Fruit fly (Drosophila melanogaster) whole organism, embryonic: Measurements from ENCODE around the gene RfC4.

Experiments
- Bgb ChIP-seq: fragments of 200-800 bp; sonication (Bioruptor generic); IDR thresholded peaks from 2 replicates; pipeline ENCODE4 v1.3.6; 2022; ENCODE audit warnings: missing biosample characterization, missing genetic modification characterization; ENCODE audit not compliant: partially characterized antibody
- Bteb2 ChIP-seq: fragments of 200-800 bp; sonication (Bioruptor generic); optimal IDR thresholded peaks from 2 replicates; lab custom pipeline; 2016; ENCODE audit warnings: missing biosample characterization, missing genetic modification characterization
- CG10366 ChIP-seq: fragments of 200-800 bp; sonication (Bioruptor generic); IDR thresholded peaks from 2 replicates; pipeline ENCODE4 v1.3.6; 2022; ENCODE audit warnings: missing biosample characterization, missing genetic modification characterization
- CG10979 ChIP-seq: fragments of 200-800 bp; sonication (Bioruptor generic); optimal IDR thresholded peaks from 2 replicates; lab custom pipeline; 2018; ENCODE audit warnings: missing biosample characterization, mild to moderate bottlenecking, missing genetic modification characterization, moderate library complexity
- CG12391 ChIP-seq: fragments of 200-800 bp; sonication (Bioruptor generic); optimal IDR thresholded peaks from 3 replicates; lab custom pipeline; 2018; ENCODE audit warnings: missing biosample characterization, mild to moderate bottlenecking, missing genetic modification characterization, moderate library complexity
- CG17912 ChIP-seq: fragments of 200-800 bp; sonication (Bioruptor generic); optimal IDR thresholded peaks from 2 replicates; lab custom pipeline; 2018; ENCODE audit warnings: missing biosample characterization, mild to moderate bottlenecking, missing genetic modification characterization
- CG18764 ChIP-seq: fragments of 200-800 bp; sonication (Bioruptor generic); optimal IDR thresholded peaks from 3 replicates; lab custom pipeline; 2016; ENCODE audit warnings: missing biosample characterization, missing genetic modification characterization
- CG2875 ChIP-seq: fragments of 200-800 bp; sonication (Bioruptor generic); optimal IDR thresholded peaks from 2 replicates; lab custom pipeline; 2017; ENCODE audit warnings: missing biosample characterization, mild to moderate bottlenecking, missing genetic modification characterization, missing genetic modification reagents
- CG30020 ChIP-seq: fragments of 200-800 bp; optimal IDR thresholded peaks from 2 replicates; lab custom pipeline; 2019; ENCODE audit warnings: missing biosample characterization, mild to moderate bottlenecking, missing genetic modification characterization, moderate library complexity
- CG31365 ChIP-seq: fragments of 200-800 bp; sonication (Bioruptor generic); optimal IDR thresholded peaks from 2 replicates; lab custom pipeline; 2018; ENCODE audit warnings: missing biosample characterization, mild to moderate bottlenecking, missing genetic modification characterization
- CG33213 ChIP-seq: fragments of 200-800 bp; sonication (Bioruptor generic); optimal IDR thresholded peaks from 3 replicates; lab custom pipeline; 2016; ENCODE audit warnings: missing biosample characterization, missing genetic modification characterization
- CG34376 ChIP-seq: fragments of 200-800 bp; sonication (Bioruptor generic); optimal IDR thresholded peaks from 2 replicates; lab custom pipeline; 2018; ENCODE audit warnings: missing biosample characterization, mild to moderate bottlenecking, missing genetic modification characterization
- CG3995 ChIP-seq: fragments of 200-800 bp; sonication (Bioruptor generic); optimal IDR thresholded peaks from 3 replicates; lab custom pipeline; 2016; ENCODE audit warnings: missing biosample characterization, missing genetic modification characterization
- CG4424 ChIP-seq: fragments of 200-800 bp; sonication (Bioruptor generic); optimal IDR thresholded peaks from 3 replicates; lab custom pipeline; 2016; ENCODE audit warnings: missing biosample characterization, missing genetic modification characterization
- CG4617 ChIP-seq: fragments of 200-800 bp; sonication (Bioruptor generic); optimal IDR thresholded peaks from 3 replicates; lab custom pipeline; 2016; ENCODE audit warnings: missing biosample characterization, missing genetic modification characterization, borderline replicate concordance
- CG7963 ChIP-seq: fragments of 200-800 bp; sonication (Bioruptor generic); IDR thresholded peaks from 3 replicates; pipeline ENCODE4 v1.3.6; 2022; ENCODE audit warnings: missing biosample characterization, missing genetic modification characterization; ENCODE audit not compliant: partially characterized antibody
- CG8281 ChIP-seq: fragments of 200-800 bp; sonication (Bioruptor generic); optimal IDR thresholded peaks from 2 replicates; lab custom pipeline; 2018; ENCODE audit warnings: missing biosample characterization, mild to moderate bottlenecking, missing genetic modification characterization, moderate library complexity
- CHES-1-like ChIP-seq: fragments of 200-800 bp; sonication (Bioruptor generic); optimal IDR thresholded peaks from 2 replicates; lab custom pipeline; 2016; ENCODE audit warnings: missing biosample characterization, missing genetic modification characterization
- Dip3 ChIP-seq: fragments of 200-800 bp; sonication (Bioruptor generic); optimal IDR thresholded peaks from 3 replicates; lab custom pipeline; 2016; ENCODE audit warnings: missing biosample characterization, missing genetic modification characterization
- Doc2 ChIP-seq: fragments of 200-800 bp; sonication (Bioruptor generic); IDR thresholded peaks from 2 replicates; pipeline ENCODE4 v1.3.6; 2022; ENCODE audit warnings: missing biosample characterization, missing genetic modification characterization
- HLHmδ ChIP-seq: fragments of 200-800 bp; sonication (Bioruptor generic); optimal IDR thresholded peaks from 2 replicates; lab custom pipeline; 2018; ENCODE audit warnings: missing biosample characterization, mild to moderate bottlenecking, missing genetic modification characterization, moderate library complexity
- Hey ChIP-seq: fragments of 200-800 bp; sonication (Bioruptor generic); optimal IDR thresholded peaks from 3 replicates; lab custom pipeline; 2018; ENCODE audit warnings: missing biosample characterization, mild to moderate bottlenecking, missing genetic modification characterization
- Lpt ChIP-seq: fragments of >200 bp; optimal IDR thresholded peaks from 2 replicates; lab custom pipeline; 2018; ENCODE audit warnings: missing biosample characterization, missing genetic modification characterization
- Mad ChIP-seq: fragments of 200-800 bp; sonication (Bioruptor generic); optimal IDR thresholded peaks from 2 replicates; lab custom pipeline; 2016; ENCODE audit warnings: missing biosample characterization, missing genetic modification characterization
- Nf-YB ChIP-seq: fragments of 200-800 bp; sonication (Bioruptor generic); optimal IDR thresholded peaks from 3 replicates; lab custom pipeline; 2019; ENCODE audit warnings: missing biosample characterization, mild to moderate bottlenecking, missing genetic modification characterization, moderate library complexity
- Oaz ChIP-seq: fragments of 200-800 bp; sonication (Bioruptor generic); IDR thresholded peaks from 2 replicates; pipeline ENCODE4 v1.3.6; 2022; ENCODE audit warnings: missing biosample characterization, missing genetic modification characterization
- ara ChIP-seq: fragments of 200-800 bp; sonication (Bioruptor generic); IDR thresholded peaks from 2 replicates; pipeline ENCODE4 v1.3.6; 2022; ENCODE audit warnings: missing biosample characterization, missing genetic modification characterization
- bbx ChIP-seq: fragments of 200-800 bp; sonication (Bioruptor generic); IDR thresholded peaks from 2 replicates; pipeline ENCODE4 v1.3.6; 2022; ENCODE audit warnings: missing biosample characterization, missing genetic modification characterization; ENCODE audit not compliant: partially characterized antibody
- btn ChIP-seq: fragments of 200-800 bp; sonication (Bioruptor generic); optimal IDR thresholded peaks from 2 replicates; lab custom pipeline; 2016; ENCODE audit warnings: missing biosample characterization, missing genetic modification characterization
- chinmo ChIP-seq: fragments of 200-800 bp; sonication (Bioruptor generic); IDR thresholded peaks from 4 replicates; pipeline ENCODE4 v1.3.6; 2022; ENCODE audit warnings: missing biosample characterization, missing genetic modification characterization; ENCODE audit not compliant: partially characterized antibody
- crol ChIP-seq: fragments of 200-800 bp; sonication (Bioruptor generic); IDR thresholded peaks from 2 replicates; pipeline ENCODE4 v1.3.6; 2022; ENCODE audit warnings: missing biosample characterization, missing genetic modification characterization
- dan ChIP-seq: fragments of 200-800 bp; sonication (Bioruptor generic); IDR thresholded peaks from 2 replicates; pipeline ENCODE4 v1.3.6; 2022; ENCODE audit warnings: missing biosample characterization, missing genetic modification characterization
- dm ChIP-seq: fragments of 200-800 bp; sonication (Bioruptor generic); optimal IDR thresholded peaks from 3 replicates; lab custom pipeline; 2016; ENCODE audit warnings: missing biosample characterization, missing genetic modification characterization
- fu2 ChIP-seq: fragments of 200-800 bp; sonication (Bioruptor generic); optimal IDR thresholded peaks from 2 replicates; lab custom pipeline; 2016; ENCODE audit warnings: missing biosample characterization, missing genetic modification characterization
- hbn ChIP-seq: fragments of 200-800 bp; sonication (Bioruptor generic); IDR thresholded peaks from 2 replicates; pipeline ENCODE4 v1.3.6; 2022; ENCODE audit warnings: missing biosample characterization, missing genetic modification characterization; ENCODE audit not compliant: partially characterized antibody
- lab ChIP-seq: fragments of 200-800 bp; sonication (Bioruptor generic); optimal IDR thresholded peaks from 3 replicates; lab custom pipeline; 2017; ENCODE audit warnings: missing biosample characterization, missing genetic modification characterization, mild to moderate bottlenecking, moderate library complexity, missing genetic modification reagents
- nmo ChIP-seq: fragments of 200-800 bp; sonication (Bioruptor generic); optimal IDR thresholded peaks from 2 replicates; lab custom pipeline; 2018; ENCODE audit warnings: missing biosample characterization, mild to moderate bottlenecking, missing genetic modification characterization, moderate library complexity
- pros ChIP-seq: fragments of 200-800 bp; sonication (Bioruptor generic); optimal IDR thresholded peaks from 3 replicates; lab custom pipeline; 2019; ENCODE audit warnings: missing biosample characterization, mild to moderate bottlenecking, missing genetic modification characterization, moderate library complexity
- ranshi ChIP-seq: fragments of 200-800 bp; sonication (Bioruptor generic); IDR thresholded peaks from 2 replicates; pipeline ENCODE4 v1.3.6; 2022; ENCODE audit warnings: missing biosample characterization, missing genetic modification characterization
- repo ChIP-seq: fragments of 200-800 bp; sonication (Bioruptor generic); optimal IDR thresholded peaks from 2 replicates; lab custom pipeline; 2016; ENCODE audit warnings: missing biosample characterization, missing genetic modification characterization
- sc ChIP-seq, 3 experiments: fragments of >200 bp in 2 of 3; fragments of 200-800 bp in 1 of 3; sonication (Bioruptor generic) in 1 of 3; optimal IDR thresholded peaks; 2 replicates in 2 of 3; 3 replicates in 1 of 3; lab custom pipeline; 2017; ENCODE audit warnings: mild to moderate bottlenecking in 1 of 3, missing biosample characterization in 1 of 3, missing genetic modification characterization in 1 of 3, missing genetic modification reagents in 1 of 3
- sima ChIP-seq: fragments of 200-800 bp; sonication (Bioruptor generic); optimal IDR thresholded peaks from 2 replicates; lab custom pipeline; 2016; ENCODE audit warnings: missing biosample characterization, missing genetic modification characterization
- tna ChIP-seq: fragments of 200-800 bp; sonication (Bioruptor generic); IDR thresholded peaks from 2 replicates; pipeline ENCODE4 v1.3.6; 2022; ENCODE audit warnings: missing biosample characterization, missing genetic modification characterization; ENCODE audit not compliant: partially characterized antibody
- usp ChIP-seq: fragments of >200 bp; optimal IDR thresholded peaks from 2 replicates; lab custom pipeline; 2017; ENCODE audit warnings: missing biosample characterization, missing genetic modification characterization
- vnd ChIP-seq: fragments of 200-800 bp; sonication (Bioruptor generic); IDR thresholded peaks from 3 replicates; pipeline ENCODE4 v1.3.6; 2022; ENCODE audit warnings: missing biosample characterization, missing genetic modification characterization; ENCODE audit not compliant: partially characterized antibody

Gene RfC4

dm6 chr3L:4108844-4109494 lies 26.9 kb downstream of the RfC4 start (continued):
- no peak for TF ChIP-seq Mad (GFP tag; lab: Kevin White, UChicago)
- TF ChIP-seq, all 482 proteins: peak for 322

DNA sequence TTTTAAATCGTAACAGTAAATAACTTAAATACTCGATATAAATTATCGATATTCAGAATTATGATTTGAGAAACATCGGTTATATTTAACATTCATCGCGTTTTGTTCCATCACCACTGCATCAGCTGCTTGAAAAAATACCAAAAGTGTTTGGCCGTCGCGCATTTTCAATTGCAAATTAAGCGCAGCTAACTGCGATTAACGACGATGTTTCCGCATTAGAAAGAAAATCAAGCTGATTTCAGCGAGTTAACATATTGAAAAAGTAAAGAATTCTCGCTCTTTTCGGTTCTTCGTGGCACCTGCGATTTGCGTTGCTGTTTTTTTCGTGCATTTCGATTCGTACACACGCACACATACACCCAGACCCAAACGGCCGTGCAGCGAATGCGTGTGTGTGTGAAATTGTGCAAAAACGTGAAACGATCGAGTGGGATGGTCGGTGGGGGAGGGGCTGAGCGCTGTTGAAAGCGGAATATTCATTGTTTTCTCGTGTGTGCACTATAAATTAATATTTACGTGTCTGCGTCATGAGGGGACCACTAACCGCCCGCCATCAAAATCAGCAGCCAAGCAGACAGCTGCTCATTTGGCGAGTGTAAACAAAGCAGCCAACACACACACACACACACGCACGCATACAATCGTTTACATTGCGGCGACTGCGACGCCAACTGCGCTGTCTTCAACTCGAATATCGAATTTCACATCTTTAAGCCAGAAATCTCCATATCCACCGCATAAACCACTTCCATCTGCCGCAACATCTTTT lies 27.6 kb downstream of the RfC4 start, which contains the start of gene Ack:
Ack (plus strand) TSS at position 115 of the 772 bp plus-strand sequence.
- no peak for TF ChIP-seq sc (optimal IDR thresholded peaks at IDR 0.05; lab: Kevin White, UChicago)
- no peak for TF ChIP-seq sc (GFP tag; optimal IDR thresholded peaks at IDR 0.05; lab: Kevin White, UChicago)
- TF ChIP-seq vnd, result peak; percentile 72
- no peak for TF ChIP-seq pros (GFP tag; lab: Kevin White, UChicago)
- TF ChIP-seq CG12391 (tag; lab: Kevin White, UChicago), result peak; percentile 25
- no peak for TF ChIP-seq CG33213 (GFP tag; lab: Kevin White, UChicago)
- TF ChIP-seq CG7963 (GFP tag; lab: Robert Waterston, UW), result peak; percentile 58
- TF ChIP-seq CHES-1-like (GFP tag; lab: Kevin White, UChicago), result peak; percentile 44
- TF ChIP-seq repo (GFP tag; lab: Kevin White, UChicago), result no peak
- no peak for TF ChIP-seq CG17912 (GFP tag; lab: Kevin White, UChicago)
- TF ChIP-seq fu2 (GFP tag; lab: Kevin White, UChicago), result no peak
- no peak for TF ChIP-seq CG18764 (GFP tag; lab: Kevin White, UChicago)
- no peak for TF ChIP-seq CG2875 (GFP tag; lab: Kevin White, UChicago)
- TF ChIP-seq CG30020 (tag; lab: Kevin White, UChicago), result peak; percentile 3
- no peak for TF ChIP-seq Hey
- no peak for TF ChIP-seq CG31365 (tag; lab: Kevin White, UChicago)
- no peak for TF ChIP-seq btn (GFP tag; lab: Kevin White, UChicago)
- TF ChIP-seq ara (GFP tag; lab: Robert Waterston, UW), result 0 out of 2 replicates have a peak, but pooled peaks have one; percentile 14
- TF ChIP-seq CG8281 (tag; lab: Kevin White, UChicago), result no peak
- peak; percentile 28; the same call in 1 of the 2 replicates for TF ChIP-seq ranshi
- no peak for TF ChIP-seq lab (GFP tag; lab: Kevin White, UChicago)
- no peak for TF ChIP-seq usp
- TF ChIP-seq nmo (GFP tag; lab: Kevin White, UChicago), result peak; percentile 15
- no peak for TF ChIP-seq Lpt (GFP tag; lab: Kevin White, UChicago)
- TF ChIP-seq Bgb (GFP tag; lab: Robert Waterston, UW), result peak; percentile 87
- peak; percentile 89 for TF ChIP-seq chinmo (GFP tag; lab: Robert Waterston, UW)
- 0 out of 2 replicates have a peak, but pooled peaks have one; percentile 49 for TF ChIP-seq crol
- TF ChIP-seq dan (GFP tag; lab: Robert Waterston, UW), result no peak
- TF ChIP-seq Nf-YB (GFP tag; lab: Kevin White, UChicago), result peak; percentile 0
- peak; percentile 87 for TF ChIP-seq bbx (GFP tag; lab: Robert Waterston, UW)
- TF ChIP-seq CG4617 (GFP tag; lab: Kevin White, UChicago), result peak; percentile 66
- TF ChIP-seq CG10366, result no peak
- TF ChIP-seq tna (GFP tag; lab: Robert Waterston, UW), result peak; percentile 51
- no peak for TF ChIP-seq dm (GFP tag; lab: Kevin White, UChicago)
- peak; percentile 16 for TF ChIP-seq HLHmδ (GFP tag; lab: Kevin White, UChicago)
- peak; percentile 86 for TF ChIP-seq hbn
- TF ChIP-seq CG3995 (GFP tag; lab: Kevin White, UChicago), result no peak
- no peak for TF ChIP-seq Bteb2
- no peak for TF ChIP-seq CG10979 (tag; lab: Kevin White, UChicago)
- TF ChIP-seq CG4424 (GFP tag; lab: Kevin White, UChicago), result no peak
- TF ChIP-seq Doc2 (GFP tag; lab: Robert Waterston, UW), result no peak
- TF ChIP-seq CG34376 (GFP tag; lab: Kevin White, UChicago), result peak; percentile 11
- TF ChIP-seq Dip3, result no peak
- TF ChIP-seq sima (GFP tag; lab: Kevin White, UChicago), result no peak
- no peak for TF ChIP-seq Oaz
